Fruit fly (Drosophila melanogaster) S2 (cell line): ENCODE results near the gene Acsx1L.

Experiments
- CG8478 ChIP-seq: fragments of >200 bp; optimal IDR thresholded peaks from 2 replicates; lab custom pipeline; 2018
- CTCF ChIP-seq, 2 experiments: fragments of >200 bp; optimal IDR thresholded peaks; 2 replicates each; lab custom pipeline; 2018

- TF ChIP-seq CTCF (optimal IDR thresholded peaks at IDR 0.05; lab: Kevin White, UChicago) = no peak
- TF ChIP-seq CG8478 (lab: Kevin White, UChicago) = no peak
These were observed 22.3 kb upstream of the Acsx1L start for dm6 chr3R:19795332-19795731.
